Fruit fly (Drosophila melanogaster) whole organism, embryonic: ENCODE measurements around the gene CG14273.

Experiments used
- CG1233 ChIP-seq: fragments of 200-800 bp; sonication (Bioruptor generic); optimal IDR thresholded peaks from 4 replicates; lab custom pipeline; 2018; ENCODE audit warnings: missing biosample characterization, mild to moderate bottlenecking, missing genetic modification characterization
- CG17328 ChIP-seq: fragments of 200-800 bp; sonication (Bioruptor generic); IDR thresholded peaks from 2 replicates; pipeline ENCODE4 v1.3.6; 2022; ENCODE audit warnings: missing biosample characterization, missing genetic modification characterization
- CG17912 ChIP-seq: fragments of 200-800 bp; sonication (Bioruptor generic); optimal IDR thresholded peaks from 2 replicates; lab custom pipeline; 2018; ENCODE audit warnings: missing biosample characterization, mild to moderate bottlenecking, missing genetic modification characterization
- CG18599 ChIP-seq: fragments of 200-800 bp; sonication (Bioruptor generic); optimal IDR thresholded peaks from 3 replicates; lab custom pipeline; 2017; ENCODE audit warnings: missing biosample characterization, missing genetic modification characterization, mild to moderate bottlenecking, moderate library complexity, missing genetic modification reagents
- CG2678 ChIP-seq: fragments of 200-800 bp; sonication (Bioruptor generic); optimal IDR thresholded peaks from 3 replicates; lab custom pipeline; 2019; ENCODE audit warnings: missing biosample characterization, mild to moderate bottlenecking, missing genetic modification characterization, moderate library complexity
- CG32767 ChIP-seq: fragments of 200-800 bp; sonication (Bioruptor generic); IDR thresholded peaks from 2 replicates; pipeline ENCODE4 v1.3.6; 2022; ENCODE audit warnings: missing biosample characterization, missing genetic modification characterization
- CG4328 ChIP-seq: fragments of 200-800 bp; sonication (Bioruptor generic); optimal IDR thresholded peaks from 3 replicates; lab custom pipeline; 2017; ENCODE audit warnings: missing biosample characterization, missing genetic modification reagents, missing genetic modification characterization
- CG4617 ChIP-seq: fragments of 200-800 bp; sonication (Bioruptor generic); optimal IDR thresholded peaks from 3 replicates; lab custom pipeline; 2016; ENCODE audit warnings: missing biosample characterization, missing genetic modification characterization, borderline replicate concordance
- CG5245 ChIP-seq: fragments of 200-800 bp; sonication (Bioruptor generic); optimal IDR thresholded peaks from 3 replicates; lab custom pipeline; 2016; ENCODE audit warnings: missing biosample characterization, missing genetic modification characterization
- CG7839 ChIP-seq: fragments of 200-800 bp; sonication (Bioruptor generic); optimal IDR thresholded peaks from 3 replicates; lab custom pipeline; 2018; ENCODE audit warnings: missing biosample characterization, mild to moderate bottlenecking, missing genetic modification characterization, moderate library complexity
- CG7963 ChIP-seq: fragments of 200-800 bp; sonication (Bioruptor generic); IDR thresholded peaks from 3 replicates; pipeline ENCODE4 v1.3.6; 2022; ENCODE audit warnings: missing biosample characterization, missing genetic modification characterization; ENCODE audit not compliant: partially characterized antibody
- CG8765 ChIP-seq: fragments of 200-800 bp; sonication (Bioruptor generic); IDR thresholded peaks from 2 replicates; pipeline ENCODE4 v1.3.6; 2022; ENCODE audit warnings: missing biosample characterization, missing genetic modification characterization
- CG9727 ChIP-seq: fragments of 200-800 bp; sonication (Bioruptor generic); optimal IDR thresholded peaks from 3 replicates; lab custom pipeline; 2017; ENCODE audit warnings: missing biosample characterization, mild to moderate bottlenecking, missing genetic modification characterization
- CkIIα-i1 ChIP-seq: fragments of 200-800 bp; sonication (Bioruptor generic); IDR thresholded peaks from 2 replicates; pipeline ENCODE4 v1.3.6; 2022; ENCODE audit warnings: missing biosample characterization, missing genetic modification characterization
- CoRest ChIP-seq: fragments of 200-800 bp; sonication (Bioruptor generic); optimal IDR thresholded peaks from 3 replicates; lab custom pipeline; 2018; ENCODE audit warnings: missing biosample characterization, mild to moderate bottlenecking, missing genetic modification characterization, moderate library complexity
- Dbx ChIP-seq: fragments of 200-800 bp; sonication (Bioruptor generic); IDR thresholded peaks from 3 replicates; pipeline ENCODE4 v1.3.6; 2022; ENCODE audit warnings: missing biosample characterization, missing genetic modification characterization
- Ets65A ChIP-seq: fragments of 200-800 bp; sonication (Bioruptor generic); peaks from one replicate; lab custom pipeline; 2016; ENCODE audit warnings: missing biosample characterization, missing genetic modification characterization
- Fer1 ChIP-seq: fragments of 200-800 bp; sonication (Bioruptor generic); optimal IDR thresholded peaks from 2 replicates; lab custom pipeline; 2017; ENCODE audit warnings: missing biosample characterization, mild to moderate bottlenecking, missing genetic modification characterization
- Fer3 ChIP-seq: fragments of 200-800 bp; sonication (Bioruptor generic); optimal IDR thresholded peaks from 2 replicates; lab custom pipeline; 2018; ENCODE audit warnings: missing biosample characterization, mild to moderate bottlenecking, missing genetic modification characterization, moderate library complexity
- Hmx ChIP-seq: fragments of 200-800 bp; sonication (Bioruptor generic); optimal IDR thresholded peaks from 2 replicates; lab custom pipeline; 2016; ENCODE audit warnings: missing biosample characterization, missing genetic modification characterization
- Hr39 ChIP-seq: fragments of >200 bp; optimal IDR thresholded peaks from 2 replicates; lab custom pipeline; 2017
- Hr51 ChIP-seq, 2 experiments: fragments of 200-800 bp; sonication (Bioruptor generic); optimal IDR thresholded peaks; 2 replicates in 1 of 2; 3 replicates in 1 of 2; lab custom pipeline; 2016 to 2018; ENCODE audit warnings: missing biosample characterization in 2 of 2, missing genetic modification characterization in 2 of 2, mild to moderate bottlenecking in 1 of 2, moderate library complexity in 1 of 2
- MBD-R2 ChIP-seq: fragments of 200-800 bp; sonication (Bioruptor generic); IDR thresholded peaks from 2 replicates; pipeline ENCODE4 v1.3.6; 2022; ENCODE audit warnings: missing biosample characterization, missing genetic modification characterization
- Med ChIP-seq: fragments of 200-800 bp; sonication (Bioruptor generic); peaks from one replicate; lab custom pipeline; 2016; ENCODE audit warnings: missing biosample characterization, missing genetic modification characterization, mild to moderate bottlenecking, inconsistent platforms, moderate library complexity
- Meics ChIP-seq: fragments of 200-800 bp; sonication (Bioruptor generic); optimal IDR thresholded peaks from 2 replicates; lab custom pipeline; 2017; ENCODE audit warnings: missing biosample characterization, mild to moderate bottlenecking, missing genetic modification characterization
- Myb ChIP-seq: fragments of 200-800 bp; sonication (Bioruptor generic); optimal IDR thresholded peaks from 2 replicates; lab custom pipeline; 2016; ENCODE audit warnings: missing biosample characterization, missing genetic modification characterization
- Stat92E ChIP-seq, 3 experiments: fragments of >200 bp in 2 of 3; fragments of 200-800 bp in 1 of 3; sonication (Bioruptor generic) in 1 of 3; optimal IDR thresholded peaks; 2 replicates each; lab custom pipeline; 2017 to 2019; ENCODE audit warnings: missing biosample characterization in 3 of 3, missing genetic modification characterization in 3 of 3, mild to moderate bottlenecking in 1 of 3, moderate library complexity in 1 of 3
- YL-1 ChIP-seq: fragments of 200-800 bp; sonication (Bioruptor generic); optimal IDR thresholded peaks from 3 replicates; lab custom pipeline; 2017; ENCODE audit warnings: missing biosample characterization, mild to moderate bottlenecking, missing genetic modification characterization
- abd-A ChIP-seq: fragments of 200-800 bp; sonication (Bioruptor generic); optimal IDR thresholded peaks from 3 replicates; lab custom pipeline; 2019; ENCODE audit warnings: missing biosample characterization, mild to moderate bottlenecking, missing genetic modification characterization, moderate library complexity
- ac ChIP-seq: fragments of 200-800 bp; sonication (Bioruptor generic); optimal IDR thresholded peaks from 3 replicates; lab custom pipeline; 2017; ENCODE audit warnings: missing biosample characterization, mild to moderate bottlenecking, missing genetic modification characterization
- aop ChIP-seq: fragments of 200-800 bp; sonication (Bioruptor generic); IDR thresholded peaks from 2 replicates; pipeline ENCODE4 v1.3.6; 2022; ENCODE audit warnings: missing biosample characterization, missing genetic modification characterization
- ara ChIP-seq: fragments of 200-800 bp; sonication (Bioruptor generic); IDR thresholded peaks from 2 replicates; pipeline ENCODE4 v1.3.6; 2022; ENCODE audit warnings: missing biosample characterization, missing genetic modification characterization
- crol ChIP-seq: fragments of 200-800 bp; sonication (Bioruptor generic); IDR thresholded peaks from 2 replicates; pipeline ENCODE4 v1.3.6; 2022; ENCODE audit warnings: missing biosample characterization, missing genetic modification characterization
- cwo ChIP-seq: fragments of 200-800 bp; sonication (Bioruptor generic); optimal IDR thresholded peaks from 3 replicates; lab custom pipeline; 2017; ENCODE audit warnings: missing biosample characterization, missing genetic modification characterization, mild to moderate bottlenecking, moderate library complexity, missing genetic modification reagents
- da ChIP-seq: fragments of 200-800 bp; sonication (Bioruptor generic); optimal IDR thresholded peaks from 2 replicates; lab custom pipeline; 2016; ENCODE audit warnings: missing biosample characterization, missing genetic modification characterization
- dmrt99B ChIP-seq: fragments of 200-800 bp; sonication (Bioruptor generic); optimal IDR thresholded peaks from 2 replicates; lab custom pipeline; 2018; ENCODE audit warnings: missing biosample characterization, mild to moderate bottlenecking, missing genetic modification characterization, moderate library complexity
- gem ChIP-seq: fragments of 200-800 bp; sonication (Bioruptor generic); optimal IDR thresholded peaks from 2 replicates; lab custom pipeline; 2019; ENCODE audit warnings: missing biosample characterization, mild to moderate bottlenecking, missing genetic modification characterization, moderate library complexity
- grau ChIP-seq: fragments of 200-800 bp; optimal IDR thresholded peaks from 3 replicates; lab custom pipeline; 2019; ENCODE audit warnings: missing biosample characterization, mild to moderate bottlenecking, missing genetic modification characterization, moderate library complexity
- her ChIP-seq: fragments of 200-800 bp; sonication (Bioruptor generic); optimal IDR thresholded peaks from 2 replicates; lab custom pipeline; 2016; ENCODE audit warnings: missing biosample characterization, missing genetic modification characterization
- jumu ChIP-seq: fragments of 200-800 bp; sonication (Bioruptor generic); optimal IDR thresholded peaks from 3 replicates; lab custom pipeline; 2016; ENCODE audit warnings: missing biosample characterization, missing genetic modification characterization
- lola ChIP-seq, 3 experiments: fragments of >200 bp in 2 of 3; fragments of 200-800 bp in 1 of 3; sonication (Bioruptor generic) in 1 of 3; optimal IDR thresholded peaks; 2 replicates each; lab custom pipeline; 2017 to 2019; ENCODE audit warnings: missing biosample characterization in 3 of 3, missing genetic modification characterization in 3 of 3, mild to moderate bottlenecking in 1 of 3, moderate library complexity in 1 of 3
- pnt ChIP-seq: fragments of 200-800 bp; sonication (Bioruptor generic); optimal IDR thresholded peaks from 3 replicates; lab custom pipeline; 2016; ENCODE audit warnings: missing biosample characterization, missing genetic modification characterization
- ranshi ChIP-seq: fragments of 200-800 bp; sonication (Bioruptor generic); IDR thresholded peaks from 2 replicates; pipeline ENCODE4 v1.3.6; 2022; ENCODE audit warnings: missing biosample characterization, missing genetic modification characterization
- row ChIP-seq: fragments of 200-800 bp; sonication (Bioruptor generic); IDR thresholded peaks from 3 replicates; pipeline ENCODE4 v1.3.6; 2022; ENCODE audit warnings: missing biosample characterization, missing genetic modification characterization
- scrt ChIP-seq: fragments of 200-800 bp; sonication (Bioruptor generic); optimal IDR thresholded peaks from 2 replicates; lab custom pipeline; 2018; ENCODE audit warnings: missing biosample characterization, mild to moderate bottlenecking, missing genetic modification characterization, moderate library complexity
- slbo ChIP-seq: fragments of 200-800 bp; sonication (Bioruptor generic); IDR thresholded peaks from 2 replicates; pipeline ENCODE4 v1.3.6; 2022; ENCODE audit warnings: missing biosample characterization, missing genetic modification characterization
- sug ChIP-seq: fragments of 200-800 bp; optimal IDR thresholded peaks from 2 replicates; lab custom pipeline; 2019; ENCODE audit warnings: missing biosample characterization, mild to moderate bottlenecking, missing genetic modification characterization, moderate library complexity
- wor ChIP-seq: fragments of 200-800 bp; sonication (Bioruptor generic); IDR thresholded peaks from 2 replicates; pipeline ENCODE4 v1.3.6; 2022; ENCODE audit warnings: missing biosample characterization, missing genetic modification characterization
- zf30C ChIP-seq: fragments of 200-800 bp; sonication (Bioruptor generic); optimal IDR thresholded peaks from 3 replicates; lab custom pipeline; 2018; ENCODE audit warnings: missing biosample characterization, mild to moderate bottlenecking, missing genetic modification characterization

Gene CG14273

DNA sequence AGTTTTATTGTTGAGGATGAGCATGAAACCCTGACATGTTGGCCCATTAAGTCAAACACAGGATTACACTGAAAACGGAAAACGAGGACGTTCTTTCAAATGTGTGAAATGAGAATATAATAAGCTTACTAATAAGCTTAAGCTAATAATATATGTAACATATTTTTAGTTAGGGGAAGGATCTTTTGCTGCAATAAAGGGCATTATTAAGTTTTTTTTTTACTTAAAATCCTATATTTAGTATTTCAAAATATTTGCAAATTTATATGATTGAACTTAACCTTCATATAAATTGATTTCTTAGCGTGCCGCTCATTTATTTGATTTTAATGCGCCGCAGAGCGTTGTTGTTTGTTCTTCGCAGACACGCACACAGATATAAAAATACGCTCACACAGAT is 9.3 kb upstream of the CG14273 start (continued):
- peak; percentile 32 for TF ChIP-seq CG7839 (tag; lab: Kevin White, UChicago)
- TF ChIP-seq Hmx = no peak
- TF ChIP-seq CG5245 (GFP tag; lab: Kevin White, UChicago) = no peak
- TF ChIP-seq Fer3 (tag; lab: Kevin White, UChicago) = peak; percentile 15
- peak; percentile 19 for TF ChIP-seq gem (tag; lab: Kevin White, UChicago)
- TF ChIP-seq CG17328 (GFP tag; lab: Robert Waterston, UW) = no peak
- TF ChIP-seq Ets65A (GFP tag; lab: Kevin White, UChicago) = peak; percentile 27
- no peak for TF ChIP-seq sug
- no peak for TF ChIP-seq CG17912 (GFP tag; lab: Kevin White, UChicago)
- no peak for TF ChIP-seq lola (GFP tag; optimal IDR thresholded peaks at IDR 0.05; lab: Kevin White, UChicago)
- TF ChIP-seq CG2678 (tag; lab: Kevin White, UChicago) = peak; percentile 62
- TF ChIP-seq CG1233 (GFP tag; lab: Kevin White, UChicago) = no peak
- peak; percentile 40 for TF ChIP-seq Fer1 (GFP tag; lab: Kevin White, UChicago)
- TF ChIP-seq cwo = peak; percentile 12
- 0 out of 3 replicates have a peak, but pooled peaks have one; percentile 34 for TF ChIP-seq row (GFP tag; lab: Robert Waterston, UW)
- peak; percentile 11 for TF ChIP-seq CG9727
- no peak for TF ChIP-seq zf30C
- peak; percentile 31; the same call in 1 of the 2 replicates for TF ChIP-seq slbo (GFP tag; lab: Robert Waterston, UW)
- no peak for TF ChIP-seq ac (GFP tag; lab: Kevin White, UChicago)
- TF ChIP-seq abd-A (tag; lab: Kevin White, UChicago) = peak; percentile 7
- TF ChIP-seq YL-1 (GFP tag; lab: Kevin White, UChicago) = no peak
- TF ChIP-seq pnt (GFP tag; lab: Kevin White, UChicago) = no peak
- TF ChIP-seq Myb (GFP tag; lab: Kevin White, UChicago) = no peak
- no peak for TF ChIP-seq wor (GFP tag; lab: Robert Waterston, UW)
- TF ChIP-seq Med = peak; percentile 65
- TF ChIP-seq Dbx (GFP tag; lab: Robert Waterston, UW) = 0 out of 3 replicates have a peak, but pooled peaks have one; percentile 5
- TF ChIP-seq scrt (GFP tag; lab: Kevin White, UChicago) = peak; percentile 18
- TF ChIP-seq her (GFP tag; lab: Kevin White, UChicago) = no peak
- TF ChIP-seq dmrt99B (tag; lab: Kevin White, UChicago) = peak; percentile 33
- TF ChIP-seq CoRest (tag; lab: Kevin White, UChicago) = peak; percentile 20
- peak; percentile 54 for TF ChIP-seq Meics (GFP tag; lab: Kevin White, UChicago)
- TF ChIP-seq Hr51 (GFP tag; optimal IDR thresholded peaks at IDR 0.05; lab: Kevin White, UChicago) = peak in 1 of 2 experiments; percentile 30
- TF ChIP-seq CG18599 (GFP tag; lab: Kevin White, UChicago) = peak; percentile 58
- no peak for TF ChIP-seq CG8765 (GFP tag; lab: Robert Waterston, UW)

DNA sequence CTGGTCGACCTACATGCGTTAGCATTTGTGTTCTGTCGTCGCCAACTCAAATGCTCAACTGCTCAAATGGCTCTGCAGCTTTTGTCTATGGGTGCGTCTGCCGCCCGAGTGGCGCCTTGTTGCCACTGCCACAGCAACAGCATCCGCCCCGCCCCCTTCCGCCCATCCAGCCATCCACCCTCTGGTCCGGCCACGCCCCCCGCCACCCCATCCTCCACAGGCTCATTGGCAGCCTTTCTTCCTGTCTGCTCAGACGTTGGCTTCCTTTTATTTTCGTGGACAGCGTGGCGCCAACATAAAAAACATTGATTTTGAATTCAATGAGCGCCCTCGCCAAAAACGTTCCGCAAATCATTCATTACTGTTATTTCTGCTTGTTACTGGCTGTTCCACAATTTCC is 8.9 kb upstream of the CG14273 start:
- TF ChIP-seq crol (peak; percentile 41), da (GFP tag; lab: Kevin White, UChicago) (no peak), CG7963 (GFP tag; lab: Robert Waterston, UW) (0 out of 3 replicates have a peak, but pooled peaks have one; percentile 13), Hr39 (lab: Kevin White, UChicago) (peak; percentile 75)

DNA sequence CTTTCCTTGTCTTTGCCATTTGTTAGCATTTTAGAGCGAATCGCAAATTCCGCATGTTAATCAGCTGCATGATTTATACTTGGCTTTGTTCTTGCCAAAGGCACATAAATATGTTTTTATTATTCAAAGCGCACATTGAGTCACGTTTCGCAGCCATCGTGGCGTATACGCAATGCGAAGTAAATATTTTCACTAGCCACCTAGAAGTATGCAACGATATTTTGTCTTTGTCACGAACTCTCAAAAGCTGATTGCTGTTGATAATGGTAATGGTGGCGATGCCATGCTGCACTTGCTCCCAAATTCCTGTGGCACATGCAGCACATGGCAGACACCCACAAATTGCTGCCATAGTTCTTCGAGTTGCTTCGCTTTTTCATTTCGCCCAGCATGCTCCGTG is 7.8 kb upstream of the CG14273 start:
- TF ChIP-seq CG4328 (GFP tag; lab: Kevin White, UChicago) (no peak), CG17912 (GFP tag; lab: Kevin White, UChicago) (no peak), CG4617 (GFP tag; lab: Kevin White, UChicago) (no peak), Stat92E (GFP tag; optimal IDR thresholded peaks at IDR 0.05; lab: Kevin White, UChicago) (no peak), aop (GFP tag; lab: Robert Waterston, UW) (no peak), grau (tag; lab: Kevin White, UChicago) (no peak), ranshi (no peak), jumu (GFP tag; lab: Kevin White, UChicago) (no peak), MBD-R2 (0 out of 2 replicates have a peak, but pooled peaks have one; percentile 34), ara (GFP tag; lab: Robert Waterston, UW) (peak; percentile 14; the same call in 1 of the 2 replicates), CkIIα-i1 (GFP tag; lab: Robert Waterston, UW) (no peak), CG32767 (GFP tag; lab: Robert Waterston, UW) (no peak)
